Fruit fly (Drosophila melanogaster) whole organism, wandering third instar larva: ENCODE measurements around the gene spn-D.
A peak's percentile ranks its signal among the peaks of the same experiment; 100 is the strongest.

ENCODE experiments used
- CrebA ChIP-seq: fragments of 200-800 bp; sonication (Bioruptor generic); optimal IDR thresholded peaks from 2 replicates; lab custom pipeline; 2016; ENCODE audit warnings: missing biosample characterization, mild to moderate bottlenecking, missing genetic modification characterization, borderline replicate concordance
- Dfd ChIP-seq: fragments of >200 bp; optimal IDR thresholded peaks from 2 replicates; lab custom pipeline; 2017; ENCODE audit warnings: missing biosample characterization, missing genetic modification characterization
- GATAd ChIP-seq: sonication (Bioruptor generic); optimal IDR thresholded peaks from 2 replicates; lab custom pipeline; 2016; ENCODE audit warnings: missing biosample characterization, missing genetic modification characterization
- OdsH ChIP-seq: fragments of 200-800 bp; sonication (Bioruptor generic); optimal IDR thresholded peaks from 2 replicates; lab custom pipeline; 2016; ENCODE audit warnings: missing biosample characterization, mild to moderate bottlenecking, missing genetic modification characterization
- Vsx2 ChIP-seq: fragments of 200-300, 225-300 bp; sonication (Bioruptor generic); optimal IDR thresholded peaks from 2 replicates; lab custom pipeline; 2018; ENCODE audit warnings: missing biosample characterization, missing genetic modification characterization; ENCODE audit not compliant: partially characterized antibody
- br ChIP-seq: fragments of 200-800 bp; sonication (Bioruptor generic); optimal IDR thresholded peaks from 2 replicates; lab custom pipeline; 2016; ENCODE audit warnings: missing biosample characterization, missing genetic modification characterization
- dmrt93B ChIP-seq: fragments of 200-800 bp; sonication (Bioruptor generic); optimal IDR thresholded peaks from 2 replicates; lab custom pipeline; 2018; ENCODE audit warnings: missing biosample characterization, mild to moderate bottlenecking, missing genetic modification characterization
- h ChIP-seq: fragments of 200-800 bp; sonication (Bioruptor generic); optimal IDR thresholded peaks from 3 replicates; lab custom pipeline; 2016; ENCODE audit warnings: missing biosample characterization, mild to moderate bottlenecking, missing genetic modification characterization
- lola ChIP-seq: fragments of >200 bp; optimal IDR thresholded peaks from 2 replicates; lab custom pipeline; 2017; ENCODE audit warnings: missing biosample characterization, missing genetic modification characterization
- pan ChIP-seq: fragments of >200 bp; optimal IDR thresholded peaks from 2 replicates; lab custom pipeline; 2017
- woc ChIP-seq: sonication (Bioruptor generic); optimal IDR thresholded peaks from 2 replicates; lab custom pipeline; 2016; ENCODE audit warnings: missing biosample characterization, mild to moderate bottlenecking, missing genetic modification characterization

- TF ChIP-seq woc (GFP tag; lab: Kevin White, UChicago) (no peak), OdsH (no peak), h (GFP tag; lab: Kevin White, UChicago) (no peak), Dfd (no peak), dmrt93B (GFP tag; lab: Kevin White, UChicago) (no peak), CrebA (no peak), br (GFP tag; lab: Kevin White, UChicago) (peak; percentile 2), pan (lab: Kevin White, UChicago) (no peak), Vsx2 (GFP tag; lab: Kevin White, UChicago) (no peak), lola (GFP tag; lab: Kevin White, UChicago) (no peak), GATAd (GFP tag; lab: Kevin White, UChicago) (no peak)
Observed at dm6 chr3R:27149884-27150676, 15.4 kb upstream of the spn-D start.
